Fruit fly (Drosophila melanogaster) Kc167 (cell line): Measurements from ENCODE around the gene CG14717.

Experiments
- Myc ChIP-seq: fragments of >200 bp; optimal IDR thresholded peaks from 2 replicates; lab custom pipeline; 2017; ENCODE audit warnings: missing external identifiers
- Sin3A ChIP-seq: fragments of >200 bp; optimal IDR thresholded peaks from 2 replicates; lab custom pipeline; 2018; ENCODE audit warnings: missing external identifiers
- h ChIP-seq: fragments of >200 bp; optimal IDR thresholded peaks from 3 replicates; lab custom pipeline; 2018; ENCODE audit warnings: missing external identifiers
- insv ChIP-seq: fragments of >200 bp; optimal IDR thresholded peaks from 3 replicates; lab custom pipeline; 2018; ENCODE audit warnings: missing external identifiers
- psq ChIP-seq: fragments of >200 bp; optimal IDR thresholded peaks from 2 replicates; lab custom pipeline; 2017; ENCODE audit warnings: missing external identifiers
- ttk ChIP-seq: sonication (Bioruptor generic); optimal IDR thresholded peaks from 2 replicates; lab custom pipeline; 2017; ENCODE audit warnings: missing external identifiers

CG14717 gene

DNA sequence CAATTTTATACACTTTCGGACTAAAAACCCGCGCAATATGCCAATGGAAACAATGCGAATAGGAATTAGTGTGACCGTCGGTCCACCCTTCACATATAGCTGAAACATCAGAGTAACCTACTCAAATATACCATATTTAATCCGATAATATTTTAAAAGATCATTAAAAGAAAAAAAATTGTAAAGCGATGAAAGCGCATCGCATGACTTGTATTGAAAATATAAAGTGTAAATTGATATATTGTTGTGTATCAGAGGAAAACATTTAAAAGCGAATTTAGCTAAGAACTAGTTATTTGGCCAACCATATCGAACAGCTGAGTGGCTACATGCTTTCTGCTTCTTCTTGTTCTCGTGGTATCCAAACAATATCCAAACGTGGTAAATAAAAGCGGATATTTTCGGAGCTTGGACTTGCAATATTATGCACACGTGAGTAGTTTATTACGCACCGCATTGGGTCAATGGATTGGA is 45.5 kb downstream of the CG14717 start, which contains the start of the genes Blm and CG14722:
Gene Blm, minus strand, starts transcription at position 54 of the 474 bp plus-strand sequence.
Gene CG14722, plus strand, starts transcription at position 161 of the 474 bp plus-strand sequence.
- no peak for TF ChIP-seq Myc (lab: Kevin White, UChicago)
- TF ChIP-seq Sin3A: no peak
- TF ChIP-seq ttk (lab: Kevin White, UChicago): no peak
- no peak for TF ChIP-seq h (lab: Kevin White, UChicago)
- TF ChIP-seq insv: no peak
- no peak for TF ChIP-seq psq (lab: Kevin White, UChicago)
